Worm (Caenorhabditis elegans): ENCODE data around the gene snx-14.

ce11 chrII:13477230-13477629 lies 53.8 kb downstream of the snx-14 start:
- TF ChIP-seq dao-5 (tag; optimal IDR thresholded peaks at IDR 0.05) (no peak), W03F9.2 (tag; optimal IDR thresholded peaks at IDR 0.05) (peak; percentile 26), him-1 (tag; optimal IDR thresholded peaks at IDR 0.05) (no peak)

Measured in whole organism, L4/young adult.